Fruit fly (Drosophila melanogaster): ENCODE data around the gene FER.

The FER gene

dm6 chr3R:9390201-9390600 lies 4.1 kb downstream of the FER start:
- TF ChIP-seq gem (tag; optimal IDR thresholded peaks at IDR 0.05) (peak; percentile 9), CG17802 (tag; optimal IDR thresholded peaks at IDR 0.05) (no peak), Dek (tag; optimal IDR thresholded peaks at IDR 0.05) (no peak), CG6854 (GFP tag; optimal IDR thresholded peaks at IDR 0.05) (no peak), ATbp (GFP tag; optimal IDR thresholded peaks at IDR 0.05) (peak; percentile 50), CG2129 (GFP tag; IDR thresholded peaks at IDR 0.05; ENCODE audit: partially characterized antibody) (no peak), CG6254 (GFP tag; optimal IDR thresholded peaks at IDR 0.05) (peak; percentile 7), chif (GFP tag; optimal IDR thresholded peaks at IDR 0.05) (no peak), CG15269 (tag; optimal IDR thresholded peaks at IDR 0.05) (peak; percentile 5), sens (GFP tag) (peak; percentile 20), ems (GFP tag; optimal IDR thresholded peaks at IDR 0.05) (no peak), disco-r (GFP tag; optimal IDR thresholded peaks at IDR 0.05) (no peak), Hr51 (GFP tag; optimal IDR thresholded peaks at IDR 0.05) (no peak), NC2α (GFP tag; optimal IDR thresholded peaks at IDR 0.05) (no peak), CG18011 (GFP tag; optimal IDR thresholded peaks at IDR 0.05) (no peak), lab (GFP tag; optimal IDR thresholded peaks at IDR 0.05) (peak; percentile 36), CG2678 (tag; optimal IDR thresholded peaks at IDR 0.05) (peak; percentile 40), cas (GFP tag; IDR thresholded peaks at IDR 0.05) (no peak), dmrt11E (tag; optimal IDR thresholded peaks at IDR 0.05) (peak; percentile 39), unc-4 (GFP tag; IDR thresholded peaks at IDR 0.05; ENCODE audit: partially characterized antibody) (no peak), crol (GFP tag; IDR thresholded peaks at IDR 0.05) (no peak), CG33557 (GFP tag; optimal IDR thresholded peaks at IDR 0.05) (peak; percentile 51), jigr1 (GFP tag; IDR thresholded peaks at IDR 0.05) (no peak), zfh1 (GFP tag; IDR thresholded peaks at IDR 0.05) (no peak), Hr78 (GFP tag; optimal IDR thresholded peaks at IDR 0.05) (no peak), Neu2 (GFP tag; optimal IDR thresholded peaks at IDR 0.05; ENCODE audit: borderline replicate concordance) (no peak), scrt (GFP tag; optimal IDR thresholded peaks at IDR 0.05) (peak; percentile 29), p53 (GFP tag; optimal IDR thresholded peaks at IDR 0.05) (no peak), Bgb (GFP tag; IDR thresholded peaks at IDR 0.05; ENCODE audit: partially characterized antibody) (no peak), CG10147 (GFP tag; optimal IDR thresholded peaks at IDR 0.05) (no peak), Nf-YC (tag; optimal IDR thresholded peaks at IDR 0.05) (peak; percentile 41), lilli (GFP tag; optimal IDR thresholded peaks at IDR 0.05) (no peak), CG18599 (GFP tag; optimal IDR thresholded peaks at IDR 0.05) (peak; percentile 22), CG31388 (GFP tag; optimal IDR thresholded peaks at IDR 0.05) (no peak), CG15514 (GFP tag; optimal IDR thresholded peaks at IDR 0.05) (peak; percentile 51), fd3F (GFP tag; optimal IDR thresholded peaks at IDR 0.05) (no peak), CG10543 (GFP tag; optimal IDR thresholded peaks at IDR 0.05) (peak; percentile 34), E2f2 (GFP tag; IDR thresholded peaks at IDR 0.05) (0 out of 2 replicates have a peak, but pooled peaks have one; percentile 9), CG6683 (GFP tag; optimal IDR thresholded peaks at IDR 0.05) (no peak), CG2199 (GFP tag; IDR thresholded peaks at IDR 0.05) (no peak), CG7987 (GFP tag; optimal IDR thresholded peaks at IDR 0.05) (peak; percentile 37), CG12104 (GFP tag; optimal IDR thresholded peaks at IDR 0.05) (no peak), MBD-R2 (GFP tag; IDR thresholded peaks at IDR 0.05) (no peak), Vsx1 (GFP tag; optimal IDR thresholded peaks at IDR 0.05) (peak; percentile 63), mirr (GFP tag; optimal IDR thresholded peaks at IDR 0.05) (no peak), Nf-YA (GFP tag; IDR thresholded peaks at IDR 0.05) (no peak), Poxn (GFP tag; IDR thresholded peaks at IDR 0.05) (no peak), vfl (GFP tag; optimal IDR thresholded peaks at IDR 0.05) (no peak), CG10431 (GFP tag; optimal IDR thresholded peaks at IDR 0.05) (peak; percentile 22), CG8924 (tag; optimal IDR thresholded peaks at IDR 0.05) (no peak)

Data from whole organism, embryonic.